Worm (Caenorhabditis elegans): Measurements from ENCODE around the gene irld-26.

DNA sequence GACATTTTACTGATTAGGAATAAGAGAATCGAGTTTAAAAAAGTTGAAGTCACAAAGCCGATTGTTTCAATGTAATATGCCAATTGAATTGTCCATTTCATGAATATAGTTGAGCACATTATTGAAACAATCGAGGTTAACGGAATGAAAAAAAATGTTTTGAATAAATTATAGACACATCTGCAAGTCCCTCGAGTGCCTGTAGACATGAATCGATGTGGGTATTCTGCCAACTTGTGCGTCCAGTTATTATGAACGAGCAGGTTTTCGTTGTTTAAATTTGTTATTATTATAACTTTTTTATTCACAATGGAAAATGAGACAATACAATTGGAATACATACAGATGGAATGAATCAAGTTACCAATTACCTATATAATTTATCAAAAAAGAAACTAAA is 46.6 kb upstream of the irld-26 start, which contains the start of gene str-99:
- TF ChIP-seq tab-1 (GFP tag; IDR thresholded peaks at IDR 0.05): no peak
- TF ChIP-seq flt-1 (GFP tag; IDR thresholded peaks at IDR 0.05): no peak
- no peak for TF ChIP-seq ref-1 (GFP tag; conservative IDR thresholded peaks at IDR 0.05)
- TF ChIP-seq T22C8.4 (GFP tag; IDR thresholded peaks at IDR 0.05): no peak
- no peak for TF ChIP-seq med-1 (GFP tag; optimal IDR thresholded peaks at IDR 0.05; ENCODE audit: insufficient read depth)
